Fruit fly (Drosophila melanogaster) whole organism, pupa: Measurements from ENCODE around the gene alphaTub85E.

Source experiments
- CG10348 ChIP-seq: fragments of 200-800 bp; sonication (Bioruptor generic); IDR thresholded peaks from 2 replicates; pipeline ENCODE4 v1.3.6; 2022; ENCODE audit warnings: missing biosample characterization, missing genetic modification characterization
- CG12605 ChIP-seq: fragments of 200-800 bp; sonication (Bioruptor generic); IDR thresholded peaks from 2 replicates; pipeline ENCODE4 v1.3.6; 2022; ENCODE audit warnings: missing biosample characterization, missing genetic modification characterization
- CG13204 ChIP-seq: fragments of 200-800 bp; sonication (Bioruptor generic); optimal IDR thresholded peaks from 2 replicates; lab custom pipeline; 2018; ENCODE audit warnings: missing biosample characterization, mild to moderate bottlenecking, missing genetic modification characterization, moderate library complexity
- CG14655 ChIP-seq: fragments of 200-800 bp; sonication (Bioruptor generic); optimal IDR thresholded peaks from 3 replicates; lab custom pipeline; 2017; ENCODE audit warnings: mild to moderate bottlenecking, missing biosample characterization, missing genetic modification reagents, missing genetic modification characterization
- CG15710 ChIP-seq: fragments of 200-800 bp; sonication (Bioruptor generic); optimal IDR thresholded peaks from 2 replicates; lab custom pipeline; 2018; ENCODE audit warnings: missing biosample characterization, mild to moderate bottlenecking, missing genetic modification characterization, moderate library complexity
- CG17806 ChIP-seq: fragments of 200-800 bp; sonication (Bioruptor generic); optimal IDR thresholded peaks from 2 replicates; lab custom pipeline; 2018; ENCODE audit warnings: missing biosample characterization, mild to moderate bottlenecking, missing genetic modification characterization, moderate library complexity
- CG32121 ChIP-seq: fragments of 200-800 bp; sonication (Bioruptor generic); IDR thresholded peaks from 2 replicates; pipeline ENCODE4 v1.3.6; 2022; ENCODE audit warnings: missing biosample characterization, missing genetic modification characterization
- CG34367 ChIP-seq: fragments of 200-800 bp; sonication (Bioruptor generic); optimal IDR thresholded peaks from 2 replicates; lab custom pipeline; 2018; ENCODE audit warnings: missing biosample characterization, mild to moderate bottlenecking, missing genetic modification characterization
- CG4496 ChIP-seq: fragments of 200-800 bp; sonication (Bioruptor generic); IDR thresholded peaks from 3 replicates; pipeline ENCODE4 v1.3.6; 2022; ENCODE audit warnings: missing biosample characterization, missing genetic modification characterization
- CG8159 ChIP-seq: fragments of 200-800 bp; sonication (Bioruptor generic); optimal IDR thresholded peaks from 3 replicates; lab custom pipeline; 2018; ENCODE audit warnings: missing biosample characterization, mild to moderate bottlenecking, missing genetic modification characterization, moderate library complexity
- CG8301 ChIP-seq: fragments of 200-800 bp; sonication (Bioruptor generic); optimal IDR thresholded peaks from 2 replicates; lab custom pipeline; 2018; ENCODE audit warnings: missing biosample characterization, mild to moderate bottlenecking, missing genetic modification characterization
- CG9948 ChIP-seq: fragments of 200-800 bp; sonication (Bioruptor generic); optimal IDR thresholded peaks from 2 replicates; lab custom pipeline; 2018; ENCODE audit warnings: missing biosample characterization, mild to moderate bottlenecking, missing genetic modification characterization, moderate library complexity
- D1 ChIP-seq: fragments of 200-800 bp; sonication (Bioruptor generic); optimal IDR thresholded peaks from 2 replicates; lab custom pipeline; 2018; ENCODE audit warnings: missing biosample characterization, mild to moderate bottlenecking, missing genetic modification characterization, moderate library complexity
- EcR ChIP-seq: fragments of 200-800 bp; sonication (Bioruptor generic); optimal IDR thresholded peaks from 3 replicates; lab custom pipeline; 2019; ENCODE audit warnings: missing biosample characterization, missing genetic modification characterization, mild to moderate bottlenecking, moderate library complexity, missing genetic modification reagents
- Ets98B ChIP-seq: fragments of 200-800 bp; sonication (Bioruptor generic); IDR thresholded peaks from 2 replicates; pipeline ENCODE4 v1.3.6; 2022; ENCODE audit warnings: missing biosample characterization, missing genetic modification characterization
- Pif1A ChIP-seq: fragments of 200-800 bp; sonication (Bioruptor generic); optimal IDR thresholded peaks from 3 replicates; lab custom pipeline; 2016; ENCODE audit warnings: missing biosample characterization, missing genetic modification characterization
- Pif1B ChIP-seq: fragments of 200-800 bp; sonication (Bioruptor generic); optimal IDR thresholded peaks from 3 replicates; lab custom pipeline; 2016; ENCODE audit warnings: missing biosample characterization, missing genetic modification characterization
- Snoo ChIP-seq: fragments of 200-800 bp; sonication (Bioruptor generic); optimal IDR thresholded peaks from 3 replicates; lab custom pipeline; 2017; ENCODE audit warnings: missing biosample characterization, mild to moderate bottlenecking, missing genetic modification characterization, inconsistent platforms
- fd96Ca ChIP-seq: fragments of 200-800 bp; sonication (Bioruptor generic); IDR thresholded peaks from 3 replicates; pipeline ENCODE4 v1.3.6; 2022; ENCODE audit warnings: missing biosample characterization, missing genetic modification characterization
- gl ChIP-seq: fragments of 200-800 bp; sonication (Bioruptor generic); optimal IDR thresholded peaks from 2 replicates; lab custom pipeline; 2018; ENCODE audit warnings: missing biosample characterization, mild to moderate bottlenecking, missing genetic modification characterization
- rn ChIP-seq: fragments of 200-800 bp; sonication (Bioruptor generic); IDR thresholded peaks from 2 replicates; pipeline ENCODE4 v1.3.6; 2022; ENCODE audit warnings: missing biosample characterization, missing genetic modification characterization

The alphaTub85E gene

dm6 chr3R:9735151-9735550, 2.1 kb upstream of the alphaTub85E start:
- no peak for TF ChIP-seq CG13204
- no peak for TF ChIP-seq CG8159 (tag; lab: Kevin White, UChicago)
- TF ChIP-seq EcR (GFP tag; lab: Kevin White, UChicago): no peak

DNA sequence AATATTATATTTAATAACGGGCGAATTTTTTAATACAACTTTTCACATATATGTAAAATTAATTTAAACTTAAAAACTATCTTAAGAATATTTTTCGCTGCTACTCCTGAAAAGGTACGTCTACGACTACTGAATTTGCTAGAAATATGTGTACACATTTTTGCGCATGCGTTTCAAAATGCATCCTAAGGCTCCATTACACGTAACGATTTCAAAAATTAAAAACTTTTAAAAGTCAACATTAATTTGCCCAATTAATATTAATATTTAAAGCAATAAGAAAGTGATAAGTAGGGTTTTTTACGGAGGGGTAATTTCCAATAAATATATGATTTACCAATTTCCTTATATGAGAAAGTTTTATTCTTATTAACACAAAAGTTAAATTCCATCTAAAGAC, 2.3 kb downstream of the alphaTub85E start, which contains the start of gene FoxP:
Gene FoxP, minus strand, starts transcription at position 89 of the 400 bp plus-strand sequence.
- no peak for TF ChIP-seq CG15710
- no peak for TF ChIP-seq EcR (GFP tag; lab: Kevin White, UChicago)
- no peak for TF ChIP-seq CG17806 (tag; lab: Kevin White, UChicago)
- no peak for TF ChIP-seq Ets98B
- no peak for TF ChIP-seq rn (GFP tag; lab: Robert Waterston, UW)

- TF ChIP-seq CG32121 (GFP tag; lab: Robert Waterston, UW) (no peak), Pif1A (GFP tag; lab: Kevin White, UChicago) (no peak), CG13204 (no peak), CG8301 (no peak), CG12605 (GFP tag; lab: Robert Waterston, UW) (no peak), CG34367 (no peak), CG15710 (no peak), CG14655 (GFP tag; lab: Kevin White, UChicago) (no peak), D1 (no peak), CG8159 (tag; lab: Kevin White, UChicago) (no peak), gl (tag; lab: Kevin White, UChicago) (no peak), Ets98B (no peak), CG17806 (tag; lab: Kevin White, UChicago) (no peak), fd96Ca (GFP tag; lab: Robert Waterston, UW) (no peak), Snoo (tag; lab: Kevin White, UChicago) (no peak), rn (GFP tag; lab: Robert Waterston, UW) (no peak), CG4496 (GFP tag; lab: Robert Waterston, UW) (no peak), EcR (GFP tag; lab: Kevin White, UChicago) (no peak), CG9948 (tag; lab: Kevin White, UChicago) (no peak), CG10348 (GFP tag; lab: Robert Waterston, UW) (no peak)
Measured at dm6 chr3R:9725121-9725956, 7.7 kb downstream of the alphaTub85E start, which contains the start of gene hyd. Gene hyd (minus strand): TSS chr3R:9725615.

- no peak for TF ChIP-seq CG10348 (GFP tag; lab: Robert Waterston, UW)
Measured at dm6 chr3R:9710886-9711285, 22.2 kb downstream of the alphaTub85E start, which contains the start of the genes trbd and dmt. Gene trbd (minus strand): TSS chr3R:9711037. Gene dmt (plus strand): TSS chr3R:9711142.

dm6 chr3R:9710228-9710627, 22.8 kb downstream of the alphaTub85E start:
- TF ChIP-seq EcR (GFP tag; lab: Kevin White, UChicago): no peak
- TF ChIP-seq CG4496 (GFP tag; lab: Robert Waterston, UW): no peak
- no peak for TF ChIP-seq Ets98B
- TF ChIP-seq CG9948 (tag; lab: Kevin White, UChicago): no peak
- no peak for TF ChIP-seq CG13204
- no peak for TF ChIP-seq CG8159 (tag; lab: Kevin White, UChicago)
- TF ChIP-seq CG14655 (GFP tag; lab: Kevin White, UChicago): no peak
- no peak for TF ChIP-seq CG17806 (tag; lab: Kevin White, UChicago)
- TF ChIP-seq CG8301: no peak
- TF ChIP-seq gl (tag; lab: Kevin White, UChicago): no peak
- TF ChIP-seq D1: no peak
- no peak for TF ChIP-seq Pif1A (GFP tag; lab: Kevin White, UChicago)
- no peak for TF ChIP-seq rn (GFP tag; lab: Robert Waterston, UW)
- no peak for TF ChIP-seq CG15710
- TF ChIP-seq CG34367: no peak
- TF ChIP-seq CG12605 (GFP tag; lab: Robert Waterston, UW): no peak
- no peak for TF ChIP-seq Pif1B (GFP tag; lab: Kevin White, UChicago)
- no peak for TF ChIP-seq CG32121 (GFP tag; lab: Robert Waterston, UW)
- TF ChIP-seq CG10348 (GFP tag; lab: Robert Waterston, UW): no peak
- TF ChIP-seq fd96Ca (GFP tag; lab: Robert Waterston, UW): no peak

DNA sequence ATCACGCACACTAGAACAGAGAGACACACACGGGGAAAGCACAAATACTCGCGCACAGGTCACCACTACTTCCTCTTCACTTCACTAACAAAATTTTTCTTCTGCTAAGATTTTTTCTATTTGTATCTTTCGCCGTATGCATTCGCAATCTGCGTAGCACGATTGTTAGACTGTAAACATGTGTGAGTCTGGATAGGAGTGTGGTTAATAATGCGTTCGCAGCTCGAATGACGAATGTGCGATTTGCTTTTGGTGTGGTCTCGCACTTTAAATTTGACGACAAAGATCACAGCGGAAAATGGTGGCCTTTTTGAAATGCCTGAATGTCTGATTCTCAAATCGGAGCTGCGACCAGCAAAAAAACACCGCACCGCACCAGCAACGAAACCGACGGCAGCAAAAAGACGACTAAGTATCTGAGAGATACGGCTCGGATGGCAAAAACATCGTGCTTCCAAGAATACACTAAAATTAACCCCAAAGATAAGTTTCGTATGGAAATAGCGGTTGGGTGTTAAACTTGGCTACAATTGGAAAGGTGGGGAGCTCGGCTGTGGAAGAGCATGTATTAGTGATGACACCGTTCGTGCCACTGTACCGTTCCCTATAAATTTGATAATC, 27.9 kb downstream of the alphaTub85E start, which contains the start of gene Unc-115a:
Gene Unc-115a, minus strand, starts transcription at position 410 of the 621 bp plus-strand sequence.
- TF ChIP-seq rn (GFP tag; lab: Robert Waterston, UW) (no peak), CG15710 (peak; percentile 21), Pif1B (GFP tag; lab: Kevin White, UChicago) (no peak), CG17806 (tag; lab: Kevin White, UChicago) (peak; percentile 6), CG34367 (peak; percentile 35), gl (tag; lab: Kevin White, UChicago) (peak; percentile 43), Snoo (tag; lab: Kevin White, UChicago) (peak; percentile 36), EcR (GFP tag; lab: Kevin White, UChicago) (no peak)
